Fruit fly (Drosophila melanogaster) whole organism: ENCODE measurements around the gene neo.

Experiments used
- pan ChIP-seq: fragments of >200 bp; optimal IDR thresholded peaks from 2 replicates; lab custom pipeline; 2017
- usp ChIP-seq: fragments of >200 bp; optimal IDR thresholded peaks from 2 replicates; lab custom pipeline; 2017; ENCODE audit warnings: missing biosample characterization, missing genetic modification characterization, mixed read lengths

DNA sequence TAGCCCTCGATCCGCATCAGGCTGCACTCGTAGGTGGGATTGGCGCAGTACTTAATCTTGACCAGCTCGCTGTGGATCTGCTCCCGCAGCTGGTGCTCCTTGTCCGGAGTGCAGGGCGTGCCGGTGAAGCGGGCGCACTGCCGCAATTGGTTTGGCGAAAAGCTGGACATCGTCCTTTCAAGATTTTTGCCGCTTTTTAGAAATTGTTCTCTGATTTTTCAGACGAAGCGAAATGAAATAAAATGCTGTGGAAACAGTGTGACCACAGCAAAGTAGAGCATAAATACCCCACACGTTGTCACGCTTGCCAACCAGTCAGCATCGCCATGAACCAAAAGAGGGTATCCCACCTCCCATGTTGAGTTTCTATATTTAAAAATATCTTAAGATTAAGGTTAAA, 38.3 kb downstream of the neo start, which contains the start of gene dgt1:
- TF ChIP-seq pan (lab: Kevin White, UChicago) (no peak), usp (GFP tag; lab: Kevin White, UChicago) (no peak)
